Worm (Caenorhabditis elegans) whole organism, dauer: ENCODE measurements around the gene F15H10.7.

ENCODE experiments used
- unc-62 ChIP-seq: sonication (generic microtip); optimal IDR thresholded peaks from 2 replicates; lab custom pipeline; 2017; ENCODE audit warnings: missing biosample characterization, missing genetic modification reagents, missing genetic modification characterization

Gene F15H10.7

ce11 chrV:10410030-10410713, 4.0 kb upstream of the F15H10.7 start, which contains the start of gene F15H10.12:
Gene F15H10.12, minus strand, starts transcription at chrV:10410080.
- no peak for TF ChIP-seq unc-62 (GFP tag; lab: Kevin White, UChicago)

ce11 chrV:10404701-10405100, 1.5 kb downstream of the F15H10.7 start:
- TF ChIP-seq unc-62 (GFP tag; lab: Kevin White, UChicago), result no peak

ce11 chrV:10402804-10403203, 3.4 kb downstream of the F15H10.7 start, which contains the start of gene F15H10.8:
Gene F15H10.8, minus strand, starts transcription at chrV:10402904.
- TF ChIP-seq unc-62 (GFP tag; lab: Kevin White, UChicago), result no peak

- TF ChIP-seq unc-62 (GFP tag; lab: Kevin White, UChicago), result no peak
Measured at ce11 chrV:10399290-10399689, 6.9 kb downstream of the F15H10.7 start.

- TF ChIP-seq unc-62 (GFP tag; lab: Kevin White, UChicago), result no peak
Measured at ce11 chrV:10398431-10398830, 7.8 kb downstream of the F15H10.7 start, which contains the start of gene ugt-2. Gene ugt-2, plus strand, starts transcription at chrV:10398801.

ce11 chrV:10395173-10395766, 10.9 kb downstream of the F15H10.7 start, which contains the start of the genes col-151 and ugt-1:
Gene col-151, minus strand, starts transcription at chrV:10395223.
Gene ugt-1, plus strand, starts transcription at chrV:10395663.
- no peak for TF ChIP-seq unc-62 (GFP tag; lab: Kevin White, UChicago)

ce11 chrV:10393708-10394107, 12.5 kb downstream of the F15H10.7 start:
- no peak for TF ChIP-seq unc-62 (GFP tag; lab: Kevin White, UChicago)

- no peak for TF ChIP-seq unc-62 (GFP tag; lab: Kevin White, UChicago)
Measured at ce11 chrV:10388318-10388717, 17.9 kb downstream of the F15H10.7 start, which contains the start of gene AC3.5. Gene AC3.5, plus strand, starts transcription at chrV:10388527.

ce11 chrV:10387412-10387811, 18.8 kb downstream of the F15H10.7 start:
- TF ChIP-seq unc-62 (GFP tag; lab: Kevin White, UChicago), result no peak

ce11 chrV:10383950-10384349, 22.3 kb downstream of the F15H10.7 start, which contains the start of gene spe-10:
Gene spe-10, plus strand, starts transcription at chrV:10384250.
- no peak for TF ChIP-seq unc-62 (GFP tag; lab: Kevin White, UChicago)

- TF ChIP-seq unc-62 (GFP tag; lab: Kevin White, UChicago), result no peak
Measured at ce11 chrV:10382142-10382541, 24.1 kb downstream of the F15H10.7 start, which contains the start of gene pqn-2. Gene pqn-2, plus strand, starts transcription at chrV:10382442.

ce11 chrV:10381726-10382125, 24.5 kb downstream of the F15H10.7 start, which contains the start of gene abu-1:
Gene abu-1, minus strand, starts transcription at chrV:10381826.
- TF ChIP-seq unc-62 (GFP tag; lab: Kevin White, UChicago), result no peak

- TF ChIP-seq unc-62 (GFP tag; lab: Kevin White, UChicago), result no peak
Measured at ce11 chrV:10379761-10380160, 26.5 kb downstream of the F15H10.7 start.

ce11 chrV:10379293-10379692, 26.9 kb downstream of the F15H10.7 start, which contains the start of gene AC3.12:
Gene AC3.12, minus strand, starts transcription at chrV:10379393.
- TF ChIP-seq unc-62 (GFP tag; lab: Kevin White, UChicago), result no peak

- TF ChIP-seq unc-62 (GFP tag; lab: Kevin White, UChicago), result no peak
Measured at ce11 chrV:10371951-10372350, 34.3 kb downstream of the F15H10.7 start, which contains the start of gene ugt-49. Gene ugt-49, plus strand, starts transcription at chrV:10372321.

ce11 chrV:10371177-10371576, 35.0 kb downstream of the F15H10.7 start:
- TF ChIP-seq unc-62 (GFP tag; lab: Kevin White, UChicago), result no peak
